Worm (Caenorhabditis elegans) whole organism, L1 larva: Measurements from ENCODE around the gene fbxc-29.

Source experiments
- F16B12.6 ChIP-seq: fragments of 150-350 bp; optimal IDR thresholded peaks from 2 replicates; lab custom pipeline; 2014; ENCODE audit warnings: missing biosample characterization, missing genetic modification characterization
- ama-1 ChIP-seq: fragments of 150-350 bp; optimal IDR thresholded peaks from 2 replicates; lab custom pipeline; 2014
- elt-2 ChIP-seq: sonication (generic microtip); optimal IDR thresholded peaks from 2 replicates; lab custom pipeline; 2016; ENCODE audit warnings: missing genetic modification characterization, mild to moderate bottlenecking, inconsistent platforms, missing compliant biosample characterization, missing genetic modification reagents
- fkh-10 ChIP-seq: sonication (generic microtip); optimal IDR thresholded peaks from 2 replicates; lab custom pipeline; 2017; ENCODE audit warnings: missing biosample characterization, missing genetic modification reagents, missing genetic modification characterization
- fos-1 ChIP-seq: fragments of 150-350 bp; optimal IDR thresholded peaks from 2 replicates; lab custom pipeline; 2014; ENCODE audit warnings: missing biosample characterization, missing genetic modification characterization
- irx-1 ChIP-seq: sonication (generic microtip); optimal IDR thresholded peaks from 2 replicates; lab custom pipeline; 2016; ENCODE audit warnings: missing genetic modification characterization, missing compliant biosample characterization
- jun-1 ChIP-seq: fragments of 150-350 bp; optimal IDR thresholded peaks from 2 replicates; lab custom pipeline; 2014; ENCODE audit warnings: missing biosample characterization, missing genetic modification reagents, missing genetic modification characterization
- lir-3 ChIP-seq: sonication (generic microtip); optimal IDR thresholded peaks from 2 replicates; lab custom pipeline; 2016; ENCODE audit warnings: mild to moderate bottlenecking, missing genetic modification characterization, moderate library complexity, missing compliant biosample characterization; ENCODE audit not compliant: poor library complexity
- mdl-1 ChIP-seq, 2 experiments: fragments of 150-350 bp; optimal IDR thresholded peaks; 2 replicates each; lab custom pipeline; 2014 to 2017; ENCODE audit warnings: missing biosample characterization in 2 of 2, missing genetic modification characterization in 2 of 2, inconsistent platforms in 1 of 2
- sup-37 ChIP-seq: fragments of 200-800 bp; sonication (Bioruptor generic); optimal IDR thresholded peaks from 2 replicates; lab custom pipeline; 2018; ENCODE audit warnings: mild to moderate bottlenecking, missing genetic modification characterization, missing compliant biosample characterization
- tbx-2 ChIP-seq: sonication (generic microtip); optimal IDR thresholded peaks from 2 replicates; lab custom pipeline; 2016; ENCODE audit warnings: missing genetic modification characterization, missing compliant biosample characterization
- unc-130 ChIP-seq: fragments of 150-350 bp; optimal IDR thresholded peaks from 2 replicates; lab custom pipeline; 2017; ENCODE audit warnings: missing biosample characterization, missing genetic modification characterization, inconsistent platforms
- unc-62 ChIP-seq: fragments of 150-350 bp; optimal IDR thresholded peaks from 2 replicates; lab custom pipeline; 2014; ENCODE audit warnings: missing biosample characterization, missing genetic modification reagents, missing genetic modification characterization
- zag-1 ChIP-seq: fragments of 150-350 bp; optimal IDR thresholded peaks from 2 replicates; lab custom pipeline; 2014; ENCODE audit warnings: missing biosample characterization, missing genetic modification characterization

- TF ChIP-seq lir-3 (tag; lab: Kevin White, UChicago), result no peak
- no peak for TF ChIP-seq jun-1 (tag; lab: Kevin White, UChicago)
- TF ChIP-seq fkh-10 (GFP tag; lab: Kevin White, UChicago), result no peak
- TF ChIP-seq unc-62 (GFP tag; lab: Kevin White, UChicago), result no peak
- no peak for TF ChIP-seq irx-1 (tag; lab: Kevin White, UChicago)
- TF ChIP-seq sup-37 (GFP tag; lab: Kevin White, UChicago), result no peak
- TF ChIP-seq zag-1 (tag; lab: Kevin White, UChicago), result no peak
- TF ChIP-seq elt-2 (tag; lab: Kevin White, UChicago), result no peak
- no peak for TF ChIP-seq F16B12.6 (tag; lab: Kevin White, UChicago)
- TF ChIP-seq ama-1 (lab: Kevin White, UChicago), result no peak
- TF ChIP-seq fos-1, result no peak
- TF ChIP-seq mdl-1 (tag; optimal IDR thresholded peaks at IDR 0.05; lab: Kevin White, UChicago), result no peak
- TF ChIP-seq unc-130 (tag; lab: Kevin White, UChicago), result no peak
- TF ChIP-seq tbx-2 (tag; lab: Kevin White, UChicago), result no peak
Observed at ce11 chrII:953052-953451, 37.2 kb downstream of the fbxc-29 start.
